Fruit fly (Drosophila melanogaster) whole organism, embryonic: ENCODE results near the gene Pcif1.
A peak's percentile ranks its signal among the peaks of the same experiment; 100 is the strongest.

ENCODE experiments used
- BEAF-32 ChIP-seq: fragments of 200-800 bp; sonication (Bioruptor generic); optimal IDR thresholded peaks from 3 replicates; lab custom pipeline; 2017; ENCODE audit warnings: missing biosample characterization, missing genetic modification characterization, mild to moderate bottlenecking, moderate library complexity, missing genetic modification reagents
- Blimp-1 ChIP-seq: fragments of 200-800 bp; sonication (Bioruptor generic); optimal IDR thresholded peaks from 3 replicates; lab custom pipeline; 2018; ENCODE audit warnings: missing biosample characterization, missing genetic modification characterization, mild to moderate bottlenecking, moderate library complexity, missing genetic modification reagents
- CG10979 ChIP-seq: fragments of 200-800 bp; sonication (Bioruptor generic); optimal IDR thresholded peaks from 2 replicates; lab custom pipeline; 2018; ENCODE audit warnings: missing biosample characterization, mild to moderate bottlenecking, missing genetic modification characterization, moderate library complexity
- CG11504 ChIP-seq: fragments of 200-800 bp; sonication (Bioruptor generic); optimal IDR thresholded peaks from 3 replicates; lab custom pipeline; 2019; ENCODE audit warnings: missing biosample characterization, mild to moderate bottlenecking, missing genetic modification characterization, moderate library complexity
- CG11696 ChIP-seq: fragments of 200-800 bp; sonication (Bioruptor generic); IDR thresholded peaks from 2 replicates; pipeline ENCODE4 v1.3.6; 2022; ENCODE audit warnings: missing biosample characterization, missing genetic modification characterization
- CG12744 ChIP-seq: fragments of 200-800 bp; sonication (Bioruptor generic); optimal IDR thresholded peaks from 2 replicates; lab custom pipeline; 2016; ENCODE audit warnings: missing biosample characterization, missing genetic modification characterization
- CG13894 ChIP-seq: fragments of 200-800 bp; sonication (Bioruptor generic); optimal IDR thresholded peaks from 3 replicates; lab custom pipeline; 2018; ENCODE audit warnings: missing biosample characterization, mild to moderate bottlenecking, missing genetic modification characterization, moderate library complexity
- CG1529 ChIP-seq: fragments of 200-800 bp; sonication (Bioruptor generic); optimal IDR thresholded peaks from 3 replicates; lab custom pipeline; 2018; ENCODE audit warnings: missing biosample characterization, missing genetic modification characterization
- CG1647 ChIP-seq: fragments of 200-800 bp; sonication (Bioruptor generic); optimal IDR thresholded peaks from 3 replicates; lab custom pipeline; 2016; ENCODE audit warnings: missing biosample characterization, missing genetic modification characterization
- CG16813 ChIP-seq: fragments of 200-800 bp; sonication (Bioruptor generic); IDR thresholded peaks from 3 replicates; pipeline ENCODE4 v1.3.6; 2022; ENCODE audit warnings: missing biosample characterization, missing genetic modification characterization; ENCODE audit not compliant: partially characterized antibody
- CG16863 ChIP-seq: fragments of 200-800 bp; sonication (Bioruptor generic); optimal IDR thresholded peaks from 3 replicates; lab custom pipeline; 2016; ENCODE audit warnings: missing biosample characterization, missing genetic modification characterization
- CG17568 ChIP-seq: fragments of 200-800 bp; sonication (Bioruptor generic); optimal IDR thresholded peaks from 2 replicates; lab custom pipeline; 2018; ENCODE audit warnings: missing biosample characterization, mild to moderate bottlenecking, missing genetic modification characterization, moderate library complexity
- CG2712 ChIP-seq: fragments of 200-800 bp; optimal IDR thresholded peaks from 3 replicates; lab custom pipeline; 2019; ENCODE audit warnings: missing biosample characterization, mild to moderate bottlenecking, missing genetic modification characterization, moderate library complexity
- CG2889 ChIP-seq: fragments of 200-800 bp; sonication (Bioruptor generic); IDR thresholded peaks from 3 replicates; pipeline ENCODE4 v1.3.6; 2022; ENCODE audit warnings: missing biosample characterization, missing genetic modification characterization
- CG4617 ChIP-seq: fragments of 200-800 bp; sonication (Bioruptor generic); optimal IDR thresholded peaks from 3 replicates; lab custom pipeline; 2016; ENCODE audit warnings: missing biosample characterization, missing genetic modification characterization, borderline replicate concordance
- CG5180 ChIP-seq: fragments of 200-800 bp; sonication (Bioruptor generic); optimal IDR thresholded peaks from 3 replicates; lab custom pipeline; 2017; ENCODE audit warnings: missing biosample characterization, missing genetic modification characterization, mild to moderate bottlenecking, moderate library complexity, missing genetic modification reagents
- CG6254 ChIP-seq: fragments of 200-800 bp; sonication (Bioruptor generic); optimal IDR thresholded peaks from 3 replicates; lab custom pipeline; 2017; ENCODE audit warnings: mild to moderate bottlenecking, missing biosample characterization, missing genetic modification reagents, missing genetic modification characterization
- CG6813 ChIP-seq: fragments of 200-800 bp; sonication (Bioruptor generic); optimal IDR thresholded peaks from 2 replicates; lab custom pipeline; 2017; ENCODE audit warnings: missing biosample characterization, missing genetic modification characterization, mild to moderate bottlenecking, moderate library complexity, missing genetic modification reagents
- CG7745 ChIP-seq: fragments of 200-800 bp; sonication (Bioruptor generic); optimal IDR thresholded peaks from 2 replicates; lab custom pipeline; 2018; ENCODE audit warnings: missing biosample characterization, mild to moderate bottlenecking, missing genetic modification characterization, moderate library complexity
- CG8089 ChIP-seq: fragments of 200-800 bp; sonication (Bioruptor generic); optimal IDR thresholded peaks from 3 replicates; lab custom pipeline; 2016; ENCODE audit warnings: missing biosample characterization, missing genetic modification characterization
- Doc2 ChIP-seq: fragments of 200-800 bp; sonication (Bioruptor generic); IDR thresholded peaks from 2 replicates; pipeline ENCODE4 v1.3.6; 2022; ENCODE audit warnings: missing biosample characterization, missing genetic modification characterization
- Doc3 ChIP-seq: fragments of 200-800 bp; sonication (Bioruptor generic); IDR thresholded peaks from 3 replicates; pipeline ENCODE4 v1.3.6; 2022; ENCODE audit warnings: missing biosample characterization, missing genetic modification characterization; ENCODE audit not compliant: partially characterized antibody
- H15 ChIP-seq: fragments of 200-800 bp; sonication (Bioruptor generic); IDR thresholded peaks from 3 replicates; pipeline ENCODE4 v1.3.6; 2022; ENCODE audit warnings: missing biosample characterization, missing genetic modification characterization
- HLH54F ChIP-seq: fragments of 200-800 bp; sonication (Bioruptor generic); optimal IDR thresholded peaks from 3 replicates; lab custom pipeline; 2016; ENCODE audit warnings: missing biosample characterization, missing genetic modification characterization
- Hey ChIP-seq: fragments of 200-800 bp; sonication (Bioruptor generic); optimal IDR thresholded peaks from 3 replicates; lab custom pipeline; 2018; ENCODE audit warnings: missing biosample characterization, mild to moderate bottlenecking, missing genetic modification characterization
- Hr39 ChIP-seq: fragments of >200 bp; optimal IDR thresholded peaks from 2 replicates; lab custom pipeline; 2017
- MESR4 ChIP-seq: fragments of 200-800 bp; sonication (Bioruptor generic); optimal IDR thresholded peaks from 2 replicates; lab custom pipeline; 2018; ENCODE audit warnings: missing biosample characterization, mild to moderate bottlenecking, missing genetic modification characterization, moderate library complexity
- Mes4 ChIP-seq: fragments of 200-800 bp; sonication (Bioruptor generic); optimal IDR thresholded peaks from 2 replicates; lab custom pipeline; 2016; ENCODE audit warnings: missing biosample characterization, missing genetic modification characterization
- Optix ChIP-seq: fragments of 200-800 bp; sonication (Bioruptor generic); IDR thresholded peaks from 3 replicates; pipeline ENCODE4 v1.3.6; 2022; ENCODE audit warnings: missing biosample characterization, missing genetic modification characterization
- Pdp1 ChIP-seq, 2 experiments: fragments of 200-800 bp; sonication (Bioruptor generic); optimal IDR thresholded peaks; 3 replicates each; lab custom pipeline; 2016; ENCODE audit warnings: missing biosample characterization in 2 of 2, missing genetic modification characterization in 2 of 2, mild to moderate bottlenecking in 1 of 2, moderate library complexity in 1 of 2
- Scr ChIP-seq: fragments of 200-800 bp; sonication (Bioruptor generic); IDR thresholded peaks from 2 replicates; pipeline ENCODE4 v1.3.6; 2022; ENCODE audit warnings: missing biosample characterization, missing genetic modification characterization; ENCODE audit not compliant: partially characterized antibody
- Sry-δ ChIP-seq: fragments of 200-800 bp; sonication (Bioruptor generic); optimal IDR thresholded peaks from 2 replicates; lab custom pipeline; 2016; ENCODE audit warnings: missing biosample characterization, missing genetic modification characterization
- Trl ChIP-seq, 3 experiments: fragments of >200 bp in 2 of 3; fragments of 200-800 bp in 1 of 3; sonication (Bioruptor generic) in 1 of 3; optimal IDR thresholded peaks; 2 replicates in 1 of 3; 3 replicates in 2 of 3; lab custom pipeline; 2016 to 2017; ENCODE audit warnings: missing biosample characterization in 1 of 3, missing genetic modification characterization in 1 of 3
- YL-1 ChIP-seq: fragments of 200-800 bp; sonication (Bioruptor generic); optimal IDR thresholded peaks from 3 replicates; lab custom pipeline; 2017; ENCODE audit warnings: missing biosample characterization, mild to moderate bottlenecking, missing genetic modification characterization
- al ChIP-seq: fragments of 200-800 bp; sonication (Bioruptor generic); IDR thresholded peaks from 2 replicates; pipeline ENCODE4 v1.3.6; 2022; ENCODE audit warnings: missing biosample characterization, missing genetic modification characterization
- dpn ChIP-seq, 2 experiments: fragments of 200-800 bp; sonication (Bioruptor generic); optimal IDR thresholded peaks; 3 replicates each; lab custom pipeline; 2016; ENCODE audit warnings: missing biosample characterization in 2 of 2, missing genetic modification characterization in 2 of 2
- exex ChIP-seq: fragments of 200-800 bp; sonication (Bioruptor generic); optimal IDR thresholded peaks from 4 replicates; lab custom pipeline; 2018; ENCODE audit warnings: missing biosample characterization, mild to moderate bottlenecking, missing genetic modification characterization, moderate library complexity
- gro ChIP-seq: fragments of 200-800 bp; sonication (Bioruptor generic); optimal IDR thresholded peaks from 2 replicates; lab custom pipeline; 2016; ENCODE audit warnings: missing biosample characterization, missing genetic modification characterization
- gsb ChIP-seq: fragments of 200-800 bp; sonication (Bioruptor generic); IDR thresholded peaks from 2 replicates; pipeline ENCODE4 v1.3.6; 2022; ENCODE audit warnings: missing biosample characterization, missing genetic modification characterization
- gsb-n ChIP-seq: fragments of 200-800 bp; sonication (Bioruptor generic); optimal IDR thresholded peaks from 3 replicates; lab custom pipeline; 2018; ENCODE audit warnings: missing biosample characterization, mild to moderate bottlenecking, missing genetic modification characterization
- ind ChIP-seq: fragments of 200-800 bp; sonication (Bioruptor generic); optimal IDR thresholded peaks from 3 replicates; lab custom pipeline; 2016; ENCODE audit warnings: missing biosample characterization, missing genetic modification characterization
- jing ChIP-seq: fragments of 200-800 bp; sonication (Bioruptor generic); optimal IDR thresholded peaks from 2 replicates; lab custom pipeline; 2018; ENCODE audit warnings: missing biosample characterization, mild to moderate bottlenecking, missing genetic modification characterization
- lbe ChIP-seq: fragments of 200-800 bp; sonication (Bioruptor generic); optimal IDR thresholded peaks from 2 replicates; lab custom pipeline; 2016; ENCODE audit warnings: missing biosample characterization, mild to moderate bottlenecking, missing genetic modification characterization
- nmo ChIP-seq: fragments of 200-800 bp; sonication (Bioruptor generic); optimal IDR thresholded peaks from 2 replicates; lab custom pipeline; 2018; ENCODE audit warnings: missing biosample characterization, mild to moderate bottlenecking, missing genetic modification characterization, moderate library complexity
- phol ChIP-seq: fragments of 200-800 bp; sonication (Bioruptor generic); optimal IDR thresholded peaks from 3 replicates; lab custom pipeline; 2018; ENCODE audit warnings: missing biosample characterization, mild to moderate bottlenecking, missing genetic modification characterization, moderate library complexity
- pzg ChIP-seq: fragments of 200-800 bp; sonication (Bioruptor generic); optimal IDR thresholded peaks from 3 replicates; lab custom pipeline; 2018; ENCODE audit warnings: missing biosample characterization, mild to moderate bottlenecking, missing genetic modification characterization, moderate library complexity
- repo ChIP-seq: fragments of 200-800 bp; sonication (Bioruptor generic); optimal IDR thresholded peaks from 2 replicates; lab custom pipeline; 2016; ENCODE audit warnings: missing biosample characterization, missing genetic modification characterization
- ro ChIP-seq: fragments of 200-800 bp; sonication (Bioruptor generic); IDR thresholded peaks from 2 replicates; pipeline ENCODE4 v1.3.6; 2022; ENCODE audit warnings: missing biosample characterization, missing genetic modification characterization
- sisA ChIP-seq: fragments of 200-800 bp; sonication (Bioruptor generic); IDR thresholded peaks from 2 replicates; pipeline ENCODE4 v1.3.6; 2022; ENCODE audit warnings: missing biosample characterization, missing genetic modification characterization
- unc-4 ChIP-seq: fragments of 200-800 bp; sonication (Bioruptor generic); IDR thresholded peaks from 2 replicates; pipeline ENCODE4 v1.3.6; 2022; ENCODE audit warnings: missing biosample characterization, missing genetic modification characterization; ENCODE audit not compliant: partially characterized antibody

Pcif1 gene

dm6 chr3L:20769350-20769749 is 16.6 kb downstream of the Pcif1 start, which contains the start of the genes CG4074 and CG4186 (continued):
- TF ChIP-seq Blimp-1 (GFP tag; lab: Kevin White, UChicago) (no peak), Trl (optimal IDR thresholded peaks at IDR 0.05; lab: Kevin White, UChicago) (peak in 1 of 2 experiments; percentile 9), Trl (GFP tag; optimal IDR thresholded peaks at IDR 0.05; lab: Kevin White, UChicago) (no peak), YL-1 (GFP tag; lab: Kevin White, UChicago) (peak; percentile 82), CG1647 (GFP tag; lab: Kevin White, UChicago) (no peak), CG11504 (no peak), al (GFP tag; lab: Robert Waterston, UW) (no peak), sisA (GFP tag; lab: Robert Waterston, UW) (no peak), Sry-δ (GFP tag; lab: Kevin White, UChicago) (no peak), CG11696 (GFP tag; lab: Robert Waterston, UW) (no peak), CG7745 (tag; lab: Kevin White, UChicago) (no peak), CG1529 (GFP tag; lab: Kevin White, UChicago) (no peak), HLH54F (no peak), CG12744 (GFP tag; lab: Kevin White, UChicago) (no peak), nmo (GFP tag; lab: Kevin White, UChicago) (peak; percentile 8), CG6254 (GFP tag; lab: Kevin White, UChicago) (peak; percentile 9), H15 (GFP tag; lab: Robert Waterston, UW) (no peak), exex (peak; percentile 40), CG2889 (GFP tag; lab: Robert Waterston, UW) (no peak), lbe (GFP tag; lab: Kevin White, UChicago) (peak; percentile 22), CG13894 (tag; lab: Kevin White, UChicago) (no peak), BEAF-32 (peak; percentile 37), Pdp1 (GFP tag; optimal IDR thresholded peaks at IDR 0.05; lab: Kevin White, UChicago) (peak in 1 of 2 experiments; percentile 95), CG8089 (no peak), ro (GFP tag; lab: Robert Waterston, UW) (no peak), MESR4 (GFP tag; lab: Kevin White, UChicago) (peak; percentile 59), phol (tag; lab: Kevin White, UChicago) (peak; percentile 42), CG10979 (tag; lab: Kevin White, UChicago) (peak; percentile 4), pzg (GFP tag; lab: Kevin White, UChicago) (peak; percentile 65), Scr (GFP tag; lab: Robert Waterston, UW) (peak; percentile 35), gsb-n (tag; lab: Kevin White, UChicago) (no peak), CG5180 (GFP tag; lab: Kevin White, UChicago) (no peak), repo (GFP tag; lab: Kevin White, UChicago) (no peak), jing (GFP tag; lab: Kevin White, UChicago) (no peak), gsb (GFP tag; lab: Robert Waterston, UW) (no peak), CG17568 (peak; percentile 35), Doc3 (GFP tag; lab: Robert Waterston, UW) (peak; percentile 17; the same call in 1 of the 3 replicates), Optix (GFP tag; lab: Robert Waterston, UW) (no peak), CG16863 (GFP tag; lab: Kevin White, UChicago) (no peak), CG16813 (GFP tag; lab: Robert Waterston, UW) (no peak), Hr39 (lab: Kevin White, UChicago) (no peak), dpn (GFP tag; optimal IDR thresholded peaks at IDR 0.05; lab: Kevin White, UChicago) (no peak), CG6813 (no peak), CG2712 (peak; percentile 13), Hey (tag; lab: Kevin White, UChicago) (no peak), Doc2 (GFP tag; lab: Robert Waterston, UW) (no peak), unc-4 (GFP tag; lab: Robert Waterston, UW) (0 out of 2 replicates have a peak, but pooled peaks have one; percentile 27), ind (GFP tag; lab: Kevin White, UChicago) (no peak), Mes4 (GFP tag; lab: Kevin White, UChicago) (no peak), CG4617 (GFP tag; lab: Kevin White, UChicago) (peak; percentile 37), gro (GFP tag; lab: Kevin White, UChicago) (peak; percentile 22)
